Worm (Caenorhabditis elegans): ENCODE measurements around the gene svop-1.
A peak's percentile ranks its signal among the peaks of the same experiment; 100 is the strongest.

svop-1 gene

ce11 chrIII:8882333-8882732 lies 3.0 kb downstream of the svop-1 start:
- TF ChIP-seq nhr-237 (tag; optimal IDR thresholded peaks at IDR 0.05) (no peak), ceh-82 (tag; optimal IDR thresholded peaks at IDR 0.05) (no peak), nhr-77 (tag; optimal IDR thresholded peaks at IDR 0.05) (no peak), nhr-23 (tag; optimal IDR thresholded peaks at IDR 0.05) (no peak), lsy-12 (tag; optimal IDR thresholded peaks at IDR 0.05) (no peak), aly-2 (tag; optimal IDR thresholded peaks at IDR 0.05) (no peak), daf-12 (tag; optimal IDR thresholded peaks at IDR 0.05) (no peak), mml-1 (tag; optimal IDR thresholded peaks at IDR 0.05) (no peak), ZK546.5 (tag; optimal IDR thresholded peaks at IDR 0.05) (no peak), elt-2 (tag; optimal IDR thresholded peaks at IDR 0.05) (no peak), mdl-1 (tag; optimal IDR thresholded peaks at IDR 0.05) (no peak), elt-1 (tag; optimal IDR thresholded peaks at IDR 0.05) (no peak), ztf-11 (tag; optimal IDR thresholded peaks at IDR 0.05) (no peak), hmg-11 (tag; optimal IDR thresholded peaks at IDR 0.05) (no peak), jun-1 (tag; optimal IDR thresholded peaks at IDR 0.05) (no peak)

ce11 chrIII:8878960-8879359 lies 6.3 kb downstream of the svop-1 start:
- TF ChIP-seq R02D3.7 (tag; optimal IDR thresholded peaks at IDR 0.05): no peak
- TF ChIP-seq nhr-25 (tag; optimal IDR thresholded peaks at IDR 0.05): no peak
- TF ChIP-seq ztf-11 (tag; optimal IDR thresholded peaks at IDR 0.05): no peak
- no peak for TF ChIP-seq skn-1 (tag; optimal IDR thresholded peaks at IDR 0.05)
- no peak for TF ChIP-seq unc-39 (tag; optimal IDR thresholded peaks at IDR 0.05)
- peak; percentile 70 for TF ChIP-seq pqm-1 (tag; optimal IDR thresholded peaks at IDR 0.05)
- TF ChIP-seq jun-1 (tag; optimal IDR thresholded peaks at IDR 0.05): peak; percentile 23
- TF ChIP-seq elt-2 (tag; optimal IDR thresholded peaks at IDR 0.05): peak; percentile 93
- no peak for TF ChIP-seq lsy-12 (tag; optimal IDR thresholded peaks at IDR 0.05)
- peak; percentile 52 for TF ChIP-seq pha-4 (tag; optimal IDR thresholded peaks at IDR 0.05)

ce11 chrIII:8877002-8877401 lies 8.3 kb downstream of the svop-1 start, which contains the start of gene K01F9.2:
Gene K01F9.2 (minus strand): TSS chrIII:8877128.
- TF ChIP-seq nhr-67 (tag; optimal IDR thresholded peaks at IDR 0.05) (no peak), fkh-10 (GFP tag; optimal IDR thresholded peaks at IDR 0.05) (peak; percentile 96)

ce11 chrIII:8873990-8874668 lies 11.2 kb downstream of the svop-1 start:
- TF ChIP-seq egl-5 (tag; optimal IDR thresholded peaks at IDR 0.05) (peak; percentile 68), hmg-11 (tag; optimal IDR thresholded peaks at IDR 0.05) (peak; percentile 96), nfya-1 (tag; optimal IDR thresholded peaks at IDR 0.05; ENCODE audit: insufficient read depth) (peak; percentile 93), ceh-16 (tag; optimal IDR thresholded peaks at IDR 0.05) (no peak), lin-39 (tag; optimal IDR thresholded peaks at IDR 0.05) (peak; percentile 99), fkh-2 (tag; optimal IDR thresholded peaks at IDR 0.05) (peak; percentile 21), nhr-23 (tag; optimal IDR thresholded peaks at IDR 0.05) (peak; percentile 10), ama-1 (optimal IDR thresholded peaks at IDR 0.05) (peak; percentile 88), zag-1 (tag; optimal IDR thresholded peaks at IDR 0.05) (peak; percentile 46), nhr-67 (tag; optimal IDR thresholded peaks at IDR 0.05) (no peak), nhr-11 (tag; optimal IDR thresholded peaks at IDR 0.05) (no peak), fkh-10 (GFP tag; optimal IDR thresholded peaks at IDR 0.05) (peak; percentile 88), elt-1 (tag; optimal IDR thresholded peaks at IDR 0.05) (peak; percentile 79), unc-62 (GFP tag; optimal IDR thresholded peaks at IDR 0.05) (peak; percentile 67), tbx-2 (tag; optimal IDR thresholded peaks at IDR 0.05) (peak; percentile 79), eor-1 (tag; optimal IDR thresholded peaks at IDR 0.05) (no peak), nhr-43 (tag; optimal IDR thresholded peaks at IDR 0.05; ENCODE audit: poor library complexity, severe bottlenecking) (peak; percentile 37), snpc-4 (tag; optimal IDR thresholded peaks at IDR 0.05) (peak; percentile 30), egl-27 (tag; optimal IDR thresholded peaks at IDR 0.05) (no peak), R02D3.7 (tag; optimal IDR thresholded peaks at IDR 0.05) (no peak), lin-15B (tag; optimal IDR thresholded peaks at IDR 0.05) (peak; percentile 69), sea-2 (GFP tag; optimal IDR thresholded peaks at IDR 0.05) (peak; percentile 57), aly-2 (tag; optimal IDR thresholded peaks at IDR 0.05) (no peak), unc-39 (tag; optimal IDR thresholded peaks at IDR 0.05) (no peak), mdl-1 (tag; optimal IDR thresholded peaks at IDR 0.05) (no peak), jun-1 (tag; optimal IDR thresholded peaks at IDR 0.05) (peak; percentile 51), lsy-12 (tag; optimal IDR thresholded peaks at IDR 0.05) (peak; percentile 22)
